Fruit fly (Drosophila melanogaster) whole organism, prepupa: ENCODE results near the gene CG14452.

ENCODE experiments used
- CG10669 ChIP-seq: fragments of 200-800 bp; sonication (Bioruptor generic); optimal IDR thresholded peaks from 3 replicates; lab custom pipeline; 2018; ENCODE audit warnings: missing biosample characterization, mild to moderate bottlenecking, missing genetic modification characterization, moderate library complexity
- CG1621 ChIP-seq: fragments of 200-800 bp; sonication (Bioruptor generic); optimal IDR thresholded peaks from 3 replicates; lab custom pipeline; 2018; ENCODE audit warnings: missing biosample characterization, mild to moderate bottlenecking, missing genetic modification characterization
- CG3032 ChIP-seq: fragments of 200-800 bp; optimal IDR thresholded peaks from 2 replicates; lab custom pipeline; 2019; ENCODE audit warnings: missing biosample characterization, mild to moderate bottlenecking, missing genetic modification characterization, moderate library complexity
- CG6163 ChIP-seq: fragments of 200-800 bp; sonication (Bioruptor generic); IDR thresholded peaks from 3 replicates; pipeline ENCODE4 v1.3.6; 2022; ENCODE audit warnings: missing biosample characterization, missing genetic modification characterization
- Eip93F ChIP-seq: fragments of 200-800 bp; sonication (Bioruptor generic); optimal IDR thresholded peaks from 2 replicates; lab custom pipeline; 2016; ENCODE audit warnings: missing biosample characterization, mild to moderate bottlenecking, missing genetic modification characterization
- Hr4 ChIP-seq: fragments of 200-800 bp; sonication (Bioruptor generic); optimal IDR thresholded peaks from 3 replicates; lab custom pipeline; 2016; ENCODE audit warnings: missing biosample characterization, missing genetic modification characterization
- Met ChIP-seq: fragments of 200-800 bp; sonication (Bioruptor generic); optimal IDR thresholded peaks from 3 replicates; lab custom pipeline; 2016; ENCODE audit warnings: missing biosample characterization, missing genetic modification characterization
- cyc ChIP-seq: fragments of 200-800 bp; sonication (Bioruptor generic); optimal IDR thresholded peaks from 3 replicates; lab custom pipeline; 2016; ENCODE audit warnings: missing biosample characterization, missing genetic modification characterization
- dac ChIP-seq: fragments of 200-800 bp; sonication (Bioruptor generic); optimal IDR thresholded peaks from 2 replicates; lab custom pipeline; 2017; ENCODE audit warnings: missing biosample characterization, mild to moderate bottlenecking, missing genetic modification characterization
- eg ChIP-seq: fragments of 200-800 bp; sonication (Bioruptor generic); IDR thresholded peaks from 3 replicates; pipeline ENCODE4 v1.3.6; 2022; ENCODE audit warnings: missing biosample characterization, missing genetic modification characterization
- pdm3 ChIP-seq: fragments of 200-800 bp; sonication (Bioruptor generic); optimal IDR thresholded peaks from 3 replicates; lab custom pipeline; 2016; ENCODE audit warnings: missing biosample characterization, missing genetic modification characterization
- salr ChIP-seq, 2 experiments: fragments of 200-800 bp; sonication (Bioruptor generic); optimal IDR thresholded peaks; 3 replicates each; lab custom pipeline; 2016 to 2018; ENCODE audit warnings: missing biosample characterization in 2 of 2, missing genetic modification characterization in 2 of 2, mild to moderate bottlenecking in 1 of 2
- topi ChIP-seq: fragments of 200-800 bp; sonication (Bioruptor generic); optimal IDR thresholded peaks from 3 replicates; lab custom pipeline; 2016; ENCODE audit warnings: missing biosample characterization, missing genetic modification characterization

dm6 chr3L:22671699-22672276 lies 24.0 kb upstream of the CG14452 start:
- TF ChIP-seq eg (GFP tag; lab: Robert Waterston, UW) (no peak), CG1621 (no peak), salr (GFP tag; optimal IDR thresholded peaks at IDR 0.05; lab: Kevin White, UChicago) (no peak), pdm3 (no peak), Hr4 (no peak), CG10669 (GFP tag; lab: Kevin White, UChicago) (no peak), cyc (GFP tag; lab: Kevin White, UChicago) (no peak), CG6163 (GFP tag; lab: Robert Waterston, UW) (no peak), Met (GFP tag; lab: Kevin White, UChicago) (no peak), CG3032 (no peak), topi (no peak), Eip93F (GFP tag; lab: Kevin White, UChicago) (no peak), dac (GFP tag; lab: Kevin White, UChicago) (no peak)
